Fruit fly (Drosophila melanogaster) whole organism, embryonic: ENCODE results near the gene CG2120.

Experiments used
- CG5245 ChIP-seq: fragments of 200-800 bp; sonication (Bioruptor generic); optimal IDR thresholded peaks from 3 replicates; lab custom pipeline; 2016; ENCODE audit warnings: missing biosample characterization, missing genetic modification characterization
- CG7928 ChIP-seq: fragments of 200-800 bp; sonication (Bioruptor generic); optimal IDR thresholded peaks from 2 replicates; lab custom pipeline; 2017; ENCODE audit warnings: missing biosample characterization, mild to moderate bottlenecking, missing genetic modification characterization
- Dp ChIP-seq: fragments of 200-800 bp; sonication (Bioruptor generic); optimal IDR thresholded peaks from 2 replicates; lab custom pipeline; 2018; ENCODE audit warnings: missing biosample characterization, mild to moderate bottlenecking, missing genetic modification characterization, moderate library complexity
- Hmr ChIP-seq: fragments of 200-800 bp; sonication (Bioruptor generic); optimal IDR thresholded peaks from 3 replicates; lab custom pipeline; 2017; ENCODE audit warnings: mild to moderate bottlenecking, missing biosample characterization, missing genetic modification reagents, missing genetic modification characterization
- NK7.1 ChIP-seq: fragments of 200-800 bp; sonication (Bioruptor generic); optimal IDR thresholded peaks from 3 replicates; lab custom pipeline; 2016; ENCODE audit warnings: missing biosample characterization, missing genetic modification characterization
- Oaz ChIP-seq: fragments of 200-800 bp; sonication (Bioruptor generic); IDR thresholded peaks from 2 replicates; pipeline ENCODE4 v1.3.6; 2022; ENCODE audit warnings: missing biosample characterization, missing genetic modification characterization
- Ssrp ChIP-seq: fragments of 200-800 bp; sonication (Bioruptor generic); optimal IDR thresholded peaks from 2 replicates; lab custom pipeline; 2018; ENCODE audit warnings: missing biosample characterization, mild to moderate bottlenecking, missing genetic modification characterization, moderate library complexity
- chm ChIP-seq: fragments of 200-800 bp; sonication (Bioruptor generic); IDR thresholded peaks from 2 replicates; pipeline ENCODE4 v1.3.6; 2022; ENCODE audit warnings: missing biosample characterization, missing genetic modification characterization
- dmrt11E ChIP-seq: fragments of 200-800 bp; sonication (Bioruptor generic); optimal IDR thresholded peaks from 3 replicates; lab custom pipeline; 2018; ENCODE audit warnings: missing biosample characterization, mild to moderate bottlenecking, missing genetic modification characterization, moderate library complexity
- gcm ChIP-seq: fragments of 200-800 bp; sonication (Bioruptor generic); optimal IDR thresholded peaks from 2 replicates; lab custom pipeline; 2019; ENCODE audit warnings: missing biosample characterization, mild to moderate bottlenecking, missing genetic modification characterization, moderate library complexity
- gsb-n ChIP-seq: fragments of 200-800 bp; sonication (Bioruptor generic); optimal IDR thresholded peaks from 3 replicates; lab custom pipeline; 2018; ENCODE audit warnings: missing biosample characterization, mild to moderate bottlenecking, missing genetic modification characterization
- pan ChIP-seq, 4 experiments: fragments of >200 bp in 3 of 4; fragments of 200-800 bp in 1 of 4; sonication (Bioruptor generic) in 1 of 4; optimal IDR thresholded peaks in 3 of 4; IDR thresholded peaks in 1 of 4; 2 replicates each; pipeline versions ENCODE4 v1.3.6 to Lab custom; 2017 to 2022; ENCODE audit warnings: missing biosample characterization in 2 of 4, missing genetic modification characterization in 2 of 4, mixed read lengths in 1 of 4
- vnd ChIP-seq: fragments of 200-800 bp; sonication (Bioruptor generic); IDR thresholded peaks from 3 replicates; pipeline ENCODE4 v1.3.6; 2022; ENCODE audit warnings: missing biosample characterization, missing genetic modification characterization; ENCODE audit not compliant: partially characterized antibody

dm6 chrX:8100826-8101079, 34.9 kb upstream of the CG2120 start:
- TF ChIP-seq CG5245 (no peak), dmrt11E (tag; lab: Kevin White, UChicago) (no peak), Hmr (GFP tag; lab: Kevin White, UChicago) (no peak), NK7.1 (GFP tag; lab: Kevin White, UChicago) (no peak), CG7928 (no peak), Oaz (GFP tag; lab: Robert Waterston, UW) (no peak), vnd (GFP tag; lab: Robert Waterston, UW) (no peak), chm (GFP tag; lab: Robert Waterston, UW) (no peak), gsb-n (tag; lab: Kevin White, UChicago) (no peak), Dp (no peak), Ssrp (tag; lab: Kevin White, UChicago) (no peak), pan (optimal IDR thresholded peaks at IDR 0.05; lab: Kevin White, UChicago) (no peak), pan (GFP tag; optimal IDR thresholded peaks at IDR 0.05 in 1 of 2, IDR thresholded peaks at IDR 0.05 in 1 of 2) (no peak), gcm (GFP tag; lab: Kevin White, UChicago) (no peak)
